Worm (Caenorhabditis elegans) whole organism, mixed stage, embryonic: ENCODE measurements around the gene sri-10.

Source experiments
- M03D4.4 ChIP-seq: sonication (generic microtip); optimal IDR thresholded peaks from 2 replicates; lab custom pipeline; 2017; ENCODE audit warnings: mild to moderate bottlenecking, missing genetic modification characterization, missing compliant biosample characterization
- bed-3 ChIP-seq: fragments of 200-800 bp; sonication (Bioruptor generic); optimal IDR thresholded peaks from 3 replicates; lab custom pipeline; 2018; ENCODE audit warnings: mild to moderate bottlenecking, missing genetic modification characterization, moderate library complexity, missing compliant biosample characterization
- blmp-1 ChIP-seq: fragments of 150-350 bp; optimal IDR thresholded peaks from 2 replicates; lab custom pipeline; 2014; ENCODE audit warnings: missing biosample characterization, missing genetic modification characterization
- ceh-39 ChIP-seq: fragments of 150-350 bp; optimal IDR thresholded peaks from 2 replicates; lab custom pipeline; 2014; ENCODE audit warnings: missing biosample characterization, missing genetic modification characterization
- ceh-83 ChIP-seq: fragments of 200-800 bp; sonication (Bioruptor generic); optimal IDR thresholded peaks from 2 replicates; lab custom pipeline; 2018; ENCODE audit warnings: mild to moderate bottlenecking, missing genetic modification characterization, missing compliant biosample characterization
- ces-1 ChIP-seq: fragments of 150-350 bp; optimal IDR thresholded peaks from 2 replicates; lab custom pipeline; 2014; ENCODE audit warnings: missing biosample characterization, missing genetic modification reagents, missing genetic modification characterization
- cnd-1 ChIP-seq: fragments of 200-800 bp; sonication (Bioruptor generic); optimal IDR thresholded peaks from 2 replicates; lab custom pipeline; 2018; ENCODE audit warnings: mild to moderate bottlenecking, missing genetic modification characterization, missing compliant biosample characterization
- drap-1 ChIP-seq: fragments of 200-800 bp; sonication (Bioruptor generic); optimal IDR thresholded peaks from 3 replicates; lab custom pipeline; 2018; ENCODE audit warnings: mild to moderate bottlenecking, missing genetic modification characterization, missing compliant biosample characterization
- elt-3 ChIP-seq: fragments of 150-350 bp; optimal IDR thresholded peaks from 2 replicates; lab custom pipeline; 2014; ENCODE audit warnings: missing biosample characterization, missing genetic modification characterization
- flh-1 ChIP-seq: fragments of 200-800 bp; sonication (Bioruptor generic); optimal IDR thresholded peaks from 2 replicates; lab custom pipeline; 2018; ENCODE audit warnings: mild to moderate bottlenecking, missing genetic modification characterization, moderate library complexity, missing compliant biosample characterization
- ham-2 ChIP-seq: fragments of 200-800 bp; sonication (Bioruptor generic); optimal IDR thresholded peaks from 2 replicates; lab custom pipeline; 2018; ENCODE audit warnings: mild to moderate bottlenecking, missing genetic modification characterization, missing compliant biosample characterization
- hlh-1 ChIP-seq: fragments of 150-350 bp; optimal IDR thresholded peaks from 2 replicates; lab custom pipeline; 2014; ENCODE audit warnings: missing biosample characterization, missing genetic modification reagents, missing genetic modification characterization
- lin-13 ChIP-seq: fragments of 150-350 bp; optimal IDR thresholded peaks from 2 replicates; lab custom pipeline; 2014; ENCODE audit warnings: missing biosample characterization, missing genetic modification characterization
- lin-32 ChIP-seq: fragments of 200-800 bp; sonication (Bioruptor generic); optimal IDR thresholded peaks from 2 replicates; lab custom pipeline; 2018; ENCODE audit warnings: mild to moderate bottlenecking, missing genetic modification characterization, missing compliant biosample characterization
- lsy-2 ChIP-seq: fragments of 150-350 bp; optimal IDR thresholded peaks from 2 replicates; lab custom pipeline; 2014; ENCODE audit warnings: missing biosample characterization, missing genetic modification characterization
- mab-5 ChIP-seq: fragments of 150-350 bp; optimal IDR thresholded peaks from 2 replicates; lab custom pipeline; 2014; ENCODE audit warnings: missing biosample characterization, missing genetic modification characterization
- mep-1 ChIP-seq: fragments of 150-350 bp; optimal IDR thresholded peaks from 2 replicates; lab custom pipeline; 2017; ENCODE audit warnings: missing biosample characterization, missing genetic modification reagents, missing genetic modification characterization, inconsistent platforms
- mls-2 ChIP-seq: sonication (generic microtip); optimal IDR thresholded peaks from 2 replicates; lab custom pipeline; 2016; ENCODE audit warnings: mild to moderate bottlenecking, missing genetic modification characterization, moderate library complexity, missing compliant biosample characterization
- nhr-12 ChIP-seq: fragments of 150-350 bp; optimal IDR thresholded peaks from 2 replicates; lab custom pipeline; 2014; ENCODE audit warnings: missing biosample characterization, missing genetic modification characterization
- nhr-2 ChIP-seq: fragments of 150-350 bp; optimal IDR thresholded peaks from 2 replicates; lab custom pipeline; 2014; ENCODE audit warnings: missing biosample characterization, missing genetic modification characterization
- nhr-237 ChIP-seq: fragments of 150-350 bp; optimal IDR thresholded peaks from 2 replicates; lab custom pipeline; 2014; ENCODE audit warnings: missing biosample characterization, missing genetic modification characterization
- nhr-28 ChIP-seq: fragments of 150-350 bp; optimal IDR thresholded peaks from 2 replicates; lab custom pipeline; 2014; ENCODE audit warnings: missing biosample characterization, missing genetic modification characterization
- nhr-76 ChIP-seq: sonication (generic microtip); optimal IDR thresholded peaks from 2 replicates; lab custom pipeline; 2017; ENCODE audit warnings: missing biosample characterization, missing genetic modification characterization
- pha-4 ChIP-seq: fragments of 150-350 bp; optimal IDR thresholded peaks from 2 replicates; lab custom pipeline; 2018; ENCODE audit warnings: missing biosample characterization, missing genetic modification reagents, missing genetic modification characterization
- sem-2 ChIP-seq: fragments of 200-800 bp; sonication (Bioruptor generic); optimal IDR thresholded peaks from 2 replicates; lab custom pipeline; 2018; ENCODE audit warnings: mild to moderate bottlenecking, missing genetic modification characterization, missing compliant biosample characterization
- snpc-4 ChIP-seq: fragments of 150-350 bp; optimal IDR thresholded peaks from 2 replicates; lab custom pipeline; 2014; ENCODE audit warnings: missing biosample characterization, missing genetic modification characterization
- sptf-1 ChIP-seq: sonication (generic microtip); optimal IDR thresholded peaks from 2 replicates; lab custom pipeline; 2017; ENCODE audit warnings: mild to moderate bottlenecking, missing genetic modification characterization, moderate library complexity, missing compliant biosample characterization
- tbx-8 ChIP-seq: fragments of 200-800 bp; sonication (Bioruptor generic); optimal IDR thresholded peaks from 2 replicates; lab custom pipeline; 2018; ENCODE audit warnings: mild to moderate bottlenecking, missing genetic modification characterization, moderate library complexity, missing compliant biosample characterization
- unc-120 ChIP-seq: sonication (generic microtip); optimal IDR thresholded peaks from 2 replicates; lab custom pipeline; 2017; ENCODE audit warnings: missing genetic modification characterization, missing compliant biosample characterization; ENCODE audit not compliant: poor library complexity, severe bottlenecking
- unc-39 ChIP-seq: fragments of 150-350 bp; optimal IDR thresholded peaks from 2 replicates; lab custom pipeline; 2014; ENCODE audit warnings: missing biosample characterization, missing genetic modification characterization
- unc-62 ChIP-seq: fragments of 150-350 bp; optimal IDR thresholded peaks from 2 replicates; lab custom pipeline; 2014; ENCODE audit warnings: missing biosample characterization, missing genetic modification reagents, missing genetic modification characterization
- zip-8 ChIP-seq: fragments of 150-350 bp; optimal IDR thresholded peaks from 2 replicates; lab custom pipeline; 2014; ENCODE audit warnings: missing biosample characterization, missing genetic modification characterization
- ztf-11 ChIP-seq: fragments of 150-350 bp; optimal IDR thresholded peaks from 2 replicates; lab custom pipeline; 2014; ENCODE audit warnings: missing biosample characterization, missing genetic modification characterization

Gene sri-10

DNA sequence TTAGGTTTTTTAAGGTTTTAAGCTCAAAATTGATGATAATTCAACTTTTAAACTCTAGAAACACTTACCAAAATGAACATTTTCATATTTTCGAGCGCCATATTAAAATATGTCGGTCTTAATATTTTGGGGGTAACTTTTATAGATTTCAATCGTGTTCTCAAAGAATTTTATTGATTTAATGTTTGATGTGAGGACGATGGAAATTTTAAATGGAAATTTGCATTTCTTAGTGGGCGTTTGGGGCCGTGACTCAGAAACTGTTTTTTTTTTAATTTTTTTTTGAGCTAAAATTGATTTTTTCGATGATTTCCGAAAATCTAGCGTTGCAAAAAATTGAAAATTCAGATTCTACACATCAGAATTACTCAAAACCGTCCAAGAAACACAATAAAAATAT lies 3.0 kb downstream of the sri-10 start, which contains the start of gene C54E10.10:
C54E10.10 (minus strand) TSS at position 101 of the 400 bp plus-strand sequence.
- TF ChIP-seq drap-1 (GFP tag; lab: Kevin White, UChicago): no peak
- TF ChIP-seq nhr-237: no peak
- no peak for TF ChIP-seq flh-1 (GFP tag; lab: Kevin White, UChicago)
- TF ChIP-seq ces-1: no peak
- no peak for TF ChIP-seq ceh-83 (GFP tag; lab: Kevin White, UChicago)
- TF ChIP-seq mab-5 (tag; lab: Kevin White, UChicago): no peak
- no peak for TF ChIP-seq ztf-11 (tag; lab: Kevin White, UChicago)
- no peak for TF ChIP-seq pha-4 (tag; lab: Kevin White, UChicago)
- no peak for TF ChIP-seq unc-39
- no peak for TF ChIP-seq nhr-2 (tag; lab: Kevin White, UChicago)
- no peak for TF ChIP-seq mep-1 (tag; lab: Kevin White, UChicago)
- no peak for TF ChIP-seq sem-2 (GFP tag; lab: Kevin White, UChicago)
- no peak for TF ChIP-seq snpc-4 (tag; lab: Kevin White, UChicago)
- no peak for TF ChIP-seq nhr-12 (tag; lab: Kevin White, UChicago)

DNA sequence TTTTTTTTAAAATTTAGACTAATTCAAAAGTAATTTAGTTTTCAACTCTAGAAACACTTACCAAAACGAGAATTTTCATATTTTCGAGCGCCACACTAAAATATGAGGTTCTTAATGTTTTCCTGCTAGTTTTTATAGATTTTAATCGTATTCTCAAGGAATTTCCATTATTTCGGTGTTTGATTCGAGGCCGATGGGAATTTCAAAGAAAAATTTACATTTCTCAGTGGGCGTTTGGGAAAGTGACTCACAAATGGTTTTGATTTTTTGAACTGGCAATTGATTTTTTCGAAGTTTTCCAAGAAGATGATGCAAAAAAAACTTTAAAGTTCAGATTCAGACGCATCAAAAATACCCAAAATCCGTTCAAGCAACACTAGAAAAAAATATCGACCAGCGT lies 4.2 kb downstream of the sri-10 start, which contains the start of gene C54E10.11:
C54E10.11 (minus strand) TSS at position 101 of the 400 bp plus-strand sequence.
- TF ChIP-seq mab-5 (tag; lab: Kevin White, UChicago) (no peak), unc-120 (tag; lab: Kevin White, UChicago) (no peak), ham-2 (GFP tag; lab: Kevin White, UChicago) (no peak), flh-1 (GFP tag; lab: Kevin White, UChicago) (no peak), sptf-1 (tag; lab: Kevin White, UChicago) (no peak), unc-39 (no peak), zip-8 (tag; lab: Kevin White, UChicago) (no peak)

DNA sequence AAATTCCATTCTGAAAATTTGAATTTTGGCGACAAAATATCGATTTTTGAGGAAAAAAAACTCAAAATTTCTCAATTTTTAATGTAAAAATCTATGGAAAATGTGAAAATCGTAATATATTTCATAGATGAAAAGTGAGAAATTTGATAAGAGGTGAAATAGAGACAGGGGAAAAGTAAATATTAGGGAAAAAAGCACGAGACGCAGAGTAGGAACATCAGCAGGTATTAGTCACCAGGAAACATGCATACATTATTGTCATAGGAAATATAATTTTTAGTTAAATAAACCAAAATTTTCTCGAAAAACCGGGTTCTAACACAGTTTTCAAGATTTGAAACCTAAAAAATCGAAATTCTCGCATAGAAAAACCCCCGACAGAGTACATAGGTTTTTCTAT lies 5.5 kb downstream of the sri-10 start, which contains the start of gene nhr-170:
nhr-170 (minus strand) TSS at position 16 of the 400 bp plus-strand sequence.
- TF ChIP-seq flh-1 (GFP tag; lab: Kevin White, UChicago) (no peak), ztf-11 (tag; lab: Kevin White, UChicago) (no peak), sptf-1 (tag; lab: Kevin White, UChicago) (no peak), elt-3 (tag; lab: Kevin White, UChicago) (no peak), mls-2 (tag; lab: Kevin White, UChicago) (no peak), mep-1 (tag; lab: Kevin White, UChicago) (no peak), nhr-2 (tag; lab: Kevin White, UChicago) (no peak), unc-120 (tag; lab: Kevin White, UChicago) (no peak), ceh-39 (no peak), M03D4.4 (tag; lab: Kevin White, UChicago) (no peak), cnd-1 (tag; lab: Kevin White, UChicago) (no peak), ham-2 (GFP tag; lab: Kevin White, UChicago) (no peak), lsy-2 (tag; lab: Kevin White, UChicago) (no peak), hlh-1 (tag; lab: Kevin White, UChicago) (no peak), tbx-8 (GFP tag; lab: Kevin White, UChicago) (no peak)

DNA sequence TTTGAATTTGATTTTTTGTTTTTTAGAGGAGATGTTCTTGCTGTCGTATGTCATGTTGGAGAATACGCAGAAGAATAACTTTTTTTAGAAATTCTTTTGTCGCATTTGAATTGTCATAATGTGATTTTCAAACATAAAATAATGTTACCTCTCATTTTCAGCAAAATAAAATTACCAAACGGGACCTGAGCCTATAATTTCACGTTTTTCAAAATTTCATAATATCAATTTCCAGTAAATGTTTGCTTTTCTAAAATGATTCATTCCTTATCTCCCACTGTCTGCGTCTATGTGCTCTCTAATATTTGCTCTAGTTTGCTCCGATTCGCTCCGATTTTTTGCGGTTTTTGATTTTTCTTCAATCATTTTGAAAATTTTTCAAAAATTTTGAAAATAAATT lies 15.7 kb downstream of the sri-10 start, which contains the start of gene nhr-231:
nhr-231 (plus strand) TSS at position 301 of the 400 bp plus-strand sequence.
- TF ChIP-seq sptf-1 (tag; lab: Kevin White, UChicago) (no peak), lin-13 (tag; lab: Kevin White, UChicago) (no peak), ham-2 (GFP tag; lab: Kevin White, UChicago) (no peak), nhr-76 (no peak), zip-8 (tag; lab: Kevin White, UChicago) (no peak), unc-62 (GFP tag; lab: Kevin White, UChicago) (no peak), sem-2 (GFP tag; lab: Kevin White, UChicago) (no peak), mls-2 (tag; lab: Kevin White, UChicago) (no peak), blmp-1 (tag; lab: Kevin White, UChicago) (no peak), lin-32 (GFP tag; lab: Kevin White, UChicago) (no peak), elt-3 (tag; lab: Kevin White, UChicago) (no peak), ceh-39 (no peak), nhr-28 (no peak), bed-3 (GFP tag; lab: Kevin White, UChicago) (no peak), M03D4.4 (tag; lab: Kevin White, UChicago) (no peak), mep-1 (tag; lab: Kevin White, UChicago) (no peak)
